Worm (Caenorhabditis elegans): Measurements from ENCODE around the gene Y41E3.19.

Gene Y41E3.19

ce11 chrIV:15039477-15039876 lies 16.5 kb upstream of the Y41E3.19 start, which contains the start of gene hrpu-1:
Gene hrpu-1 (plus strand): TSS chrIV:15039616.
- TF ChIP-seq cog-1 (tag; optimal IDR thresholded peaks at IDR 0.05), result peak; percentile 27
- no peak for TF ChIP-seq med-1 (GFP tag; optimal IDR thresholded peaks at IDR 0.05; ENCODE audit: insufficient read depth)
- no peak for TF ChIP-seq ref-1 (GFP tag; conservative IDR thresholded peaks at IDR 0.05)
- no peak for TF ChIP-seq tab-1 (GFP tag; IDR thresholded peaks at IDR 0.05)
- no peak for TF ChIP-seq ztf-23 (GFP tag; IDR thresholded peaks at IDR 0.05)

ce11 chrIV:15041124-15041523 lies 14.8 kb upstream of the Y41E3.19 start:
- TF ChIP-seq ztf-29 (GFP tag; IDR thresholded peaks at IDR 0.05) (no peak), med-1 (GFP tag; optimal IDR thresholded peaks at IDR 0.05; ENCODE audit: insufficient read depth) (no peak), tab-1 (GFP tag; IDR thresholded peaks at IDR 0.05) (no peak), T22C8.4 (GFP tag; IDR thresholded peaks at IDR 0.05) (no peak), ref-1 (GFP tag; conservative IDR thresholded peaks at IDR 0.05) (no peak), cog-1 (tag; optimal IDR thresholded peaks at IDR 0.05) (no peak), flt-1 (GFP tag; IDR thresholded peaks at IDR 0.05) (no peak), ztf-23 (GFP tag; IDR thresholded peaks at IDR 0.05) (no peak), klf-2 (GFP tag; conservative IDR thresholded peaks at IDR 0.05) (no peak)

- TF ChIP-seq klf-2 (GFP tag; conservative IDR thresholded peaks at IDR 0.05) (no peak), T22C8.4 (GFP tag; IDR thresholded peaks at IDR 0.05) (no peak), tab-1 (GFP tag; IDR thresholded peaks at IDR 0.05) (no peak), ztf-29 (GFP tag; IDR thresholded peaks at IDR 0.05) (no peak), flt-1 (GFP tag; IDR thresholded peaks at IDR 0.05) (no peak), cog-1 (tag; optimal IDR thresholded peaks at IDR 0.05) (no peak), ztf-23 (GFP tag; IDR thresholded peaks at IDR 0.05) (no peak)
These were observed 13.6 kb upstream of the Y41E3.19 start for ce11 chrIV:15042159-15042936.

ce11 chrIV:15046162-15046561 lies 9.8 kb upstream of the Y41E3.19 start:
- no peak for TF ChIP-seq cog-1 (tag; optimal IDR thresholded peaks at IDR 0.05)
- TF ChIP-seq med-1 (GFP tag; optimal IDR thresholded peaks at IDR 0.05; ENCODE audit: insufficient read depth), result no peak
- no peak for TF ChIP-seq tab-1 (GFP tag; IDR thresholded peaks at IDR 0.05)
- no peak for TF ChIP-seq T22C8.4 (GFP tag; IDR thresholded peaks at IDR 0.05)
- no peak for TF ChIP-seq ztf-23 (GFP tag; IDR thresholded peaks at IDR 0.05)
- no peak for TF ChIP-seq ztf-29 (GFP tag; IDR thresholded peaks at IDR 0.05)
- TF ChIP-seq ref-1 (GFP tag; conservative IDR thresholded peaks at IDR 0.05), result no peak
- TF ChIP-seq flt-1 (GFP tag; IDR thresholded peaks at IDR 0.05), result no peak
- no peak for TF ChIP-seq klf-2 (GFP tag; conservative IDR thresholded peaks at IDR 0.05)

ce11 chrIV:15049288-15050094 lies 6.4 kb upstream of the Y41E3.19 start:
- TF ChIP-seq flt-1 (GFP tag; IDR thresholded peaks at IDR 0.05) (peak; percentile 37; the same call in 1 of the 2 replicates), ztf-23 (GFP tag; IDR thresholded peaks at IDR 0.05) (no peak), klf-2 (GFP tag; conservative IDR thresholded peaks at IDR 0.05) (0 out of 2 replicates have a peak, but pooled peaks have one; percentile 29)

ce11 chrIV:15051045-15051444 lies 4.9 kb upstream of the Y41E3.19 start:
- TF ChIP-seq T22C8.4 (GFP tag; IDR thresholded peaks at IDR 0.05) (no peak), med-1 (GFP tag; optimal IDR thresholded peaks at IDR 0.05; ENCODE audit: insufficient read depth) (no peak), klf-2 (GFP tag; conservative IDR thresholded peaks at IDR 0.05) (no peak), ref-1 (GFP tag; conservative IDR thresholded peaks at IDR 0.05) (no peak), ztf-23 (GFP tag; IDR thresholded peaks at IDR 0.05) (no peak), tab-1 (GFP tag; IDR thresholded peaks at IDR 0.05) (no peak), cog-1 (tag; optimal IDR thresholded peaks at IDR 0.05) (no peak), flt-1 (GFP tag; IDR thresholded peaks at IDR 0.05) (no peak), ztf-29 (GFP tag; IDR thresholded peaks at IDR 0.05) (no peak)

ce11 chrIV:15053271-15053670 lies 2.7 kb upstream of the Y41E3.19 start, which contains the start of gene srt-47:
Gene srt-47 (minus strand): TSS chrIV:15053371.
- TF ChIP-seq med-1 (GFP tag; optimal IDR thresholded peaks at IDR 0.05; ENCODE audit: insufficient read depth) (no peak), cog-1 (tag; optimal IDR thresholded peaks at IDR 0.05) (no peak), T22C8.4 (GFP tag; IDR thresholded peaks at IDR 0.05) (no peak), flt-1 (GFP tag; IDR thresholded peaks at IDR 0.05) (no peak), tab-1 (GFP tag; IDR thresholded peaks at IDR 0.05) (no peak), ref-1 (GFP tag; conservative IDR thresholded peaks at IDR 0.05) (no peak), klf-2 (GFP tag; conservative IDR thresholded peaks at IDR 0.05) (no peak), ztf-23 (GFP tag; IDR thresholded peaks at IDR 0.05) (no peak), ztf-29 (GFP tag; IDR thresholded peaks at IDR 0.05) (no peak)

- TF ChIP-seq med-1 (GFP tag; optimal IDR thresholded peaks at IDR 0.05; ENCODE audit: insufficient read depth), result no peak
- TF ChIP-seq tab-1 (GFP tag; IDR thresholded peaks at IDR 0.05), result no peak
- no peak for TF ChIP-seq cog-1 (tag; optimal IDR thresholded peaks at IDR 0.05)
- TF ChIP-seq ref-1 (GFP tag; conservative IDR thresholded peaks at IDR 0.05), result no peak
- TF ChIP-seq ztf-23 (GFP tag; IDR thresholded peaks at IDR 0.05), result no peak
These were observed 2.1 kb downstream of the Y41E3.19 start, which contains the start of gene Y41E3.13 for ce11 chrIV:15057994-15058393. Gene Y41E3.13 (plus strand): TSS chrIV:15058294.

ce11 chrIV:15059150-15059549 lies 3.2 kb downstream of the Y41E3.19 start:
- TF ChIP-seq flt-1 (GFP tag; IDR thresholded peaks at IDR 0.05), result peak; percentile 93

ce11 chrIV:15063789-15064188 lies 7.9 kb downstream of the Y41E3.19 start:
- no peak for TF ChIP-seq klf-2 (GFP tag; conservative IDR thresholded peaks at IDR 0.05)
- TF ChIP-seq flt-1 (GFP tag; IDR thresholded peaks at IDR 0.05), result no peak
- TF ChIP-seq med-1 (GFP tag; optimal IDR thresholded peaks at IDR 0.05; ENCODE audit: insufficient read depth), result no peak
- TF ChIP-seq tab-1 (GFP tag; IDR thresholded peaks at IDR 0.05), result no peak
- no peak for TF ChIP-seq cog-1 (tag; optimal IDR thresholded peaks at IDR 0.05)
- TF ChIP-seq ref-1 (GFP tag; conservative IDR thresholded peaks at IDR 0.05), result no peak
- no peak for TF ChIP-seq ztf-29 (GFP tag; IDR thresholded peaks at IDR 0.05)
- TF ChIP-seq T22C8.4 (GFP tag; IDR thresholded peaks at IDR 0.05), result no peak
- TF ChIP-seq ztf-23 (GFP tag; IDR thresholded peaks at IDR 0.05), result no peak
